Fruit fly (Drosophila melanogaster) whole organism, adult: ENCODE data around the gene Or22a.

Source experiments
- CG12768 ChIP-seq: fragments of 200-800 bp; sonication (Bioruptor generic); optimal IDR thresholded peaks from 2 replicates; lab custom pipeline; 2017; ENCODE audit warnings: missing biosample characterization, missing genetic modification characterization, mild to moderate bottlenecking, moderate library complexity, missing genetic modification reagents
- CG1620 ChIP-seq: fragments of 200-800 bp; sonication (Bioruptor generic); optimal IDR thresholded peaks from 2 replicates; lab custom pipeline; 2016; ENCODE audit warnings: missing biosample characterization, missing genetic modification characterization
- CG5204 ChIP-seq: fragments of 200-800 bp; sonication (Bioruptor generic); optimal IDR thresholded peaks from 2 replicates; lab custom pipeline; 2016; ENCODE audit warnings: missing biosample characterization, missing genetic modification characterization
- CG7045 ChIP-seq: fragments of 200-800 bp; sonication (Bioruptor generic); optimal IDR thresholded peaks from 2 replicates; lab custom pipeline; 2017; ENCODE audit warnings: missing biosample characterization, mild to moderate bottlenecking, missing genetic modification characterization
- Crg-1 ChIP-seq: fragments of 200-800 bp; sonication (Bioruptor generic); optimal IDR thresholded peaks from 2 replicates; lab custom pipeline; 2016; ENCODE audit warnings: missing biosample characterization, missing genetic modification characterization
- bab1 ChIP-seq: fragments of 200-800 bp; sonication (Bioruptor generic); optimal IDR thresholded peaks from 3 replicates; lab custom pipeline; 2019; ENCODE audit warnings: missing biosample characterization, mild to moderate bottlenecking, missing genetic modification characterization, moderate library complexity
- cnc ChIP-seq, 2 experiments: fragments of >200 bp; optimal IDR thresholded peaks; 2 replicates each; lab custom pipeline; 2017
- kay ChIP-seq: fragments of 200-800 bp; sonication (Bioruptor generic); peaks from one replicate; lab custom pipeline; 2016; ENCODE audit warnings: missing biosample characterization, missing genetic modification characterization, borderline replicate concordance

DNA sequence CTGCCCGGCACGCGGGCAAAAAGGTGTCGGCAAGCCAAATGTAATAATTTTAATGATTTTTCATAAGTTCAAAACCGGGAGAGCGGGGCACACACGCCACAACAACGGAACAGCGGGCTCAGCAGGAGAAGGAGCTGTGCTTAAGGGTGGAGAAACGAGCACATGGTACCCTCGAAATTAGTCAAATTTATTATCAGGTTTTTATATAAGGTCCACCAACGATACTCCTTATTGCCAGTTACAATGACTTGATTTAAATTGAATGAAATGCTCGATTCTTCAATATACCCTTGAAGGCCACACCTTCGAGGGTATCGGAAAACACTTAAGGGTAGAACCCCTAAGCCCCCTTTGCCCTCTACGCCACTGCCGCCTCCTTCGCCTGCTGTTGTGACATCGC lies 46.9 kb upstream of the Or22a start:
- TF ChIP-seq kay (no peak), bab1 (GFP tag; lab: Kevin White, UChicago) (no peak), CG7045 (GFP tag; lab: Kevin White, UChicago) (no peak), CG12768 (GFP tag; lab: Kevin White, UChicago) (no peak), Crg-1 (GFP tag; lab: Kevin White, UChicago) (no peak), CG5204 (GFP tag; lab: Kevin White, UChicago) (no peak), CG1620 (GFP tag; lab: Kevin White, UChicago) (no peak), cnc (optimal IDR thresholded peaks at IDR 0.05; lab: Kevin White, UChicago) (no peak)
